Fruit fly (Drosophila melanogaster) whole organism, embryonic: ENCODE results near the gene Hsp67Ba.

ENCODE experiments used
- B-H1 ChIP-seq: fragments of 200-800 bp; sonication (Bioruptor generic); IDR thresholded peaks from 3 replicates; pipeline ENCODE4 v1.3.6; 2022; ENCODE audit warnings: missing biosample characterization, missing genetic modification characterization
- B-H2 ChIP-seq: fragments of 200-800 bp; sonication (Bioruptor generic); optimal IDR thresholded peaks from 2 replicates; lab custom pipeline; 2018; ENCODE audit warnings: missing biosample characterization, mild to moderate bottlenecking, missing genetic modification characterization
- CG10431 ChIP-seq: fragments of 200-800 bp; sonication (Bioruptor generic); optimal IDR thresholded peaks from 3 replicates; lab custom pipeline; 2018; ENCODE audit warnings: missing biosample characterization, mild to moderate bottlenecking, missing genetic modification characterization
- CG11085 ChIP-seq: fragments of 200-800 bp; sonication (Bioruptor generic); IDR thresholded peaks from 2 replicates; pipeline ENCODE4 v1.3.6; 2022; ENCODE audit warnings: missing biosample characterization, missing genetic modification characterization
- CG12071 ChIP-seq: fragments of 200-800 bp; sonication (Bioruptor generic); optimal IDR thresholded peaks from 3 replicates; lab custom pipeline; 2018; ENCODE audit warnings: missing biosample characterization, mild to moderate bottlenecking, missing genetic modification characterization
- CG12236 ChIP-seq: fragments of 200-800 bp; sonication (Bioruptor generic); optimal IDR thresholded peaks from 2 replicates; lab custom pipeline; 2016; ENCODE audit warnings: missing biosample characterization, missing genetic modification characterization
- CG14014 ChIP-seq: fragments of 200-800 bp; sonication (Bioruptor generic); IDR thresholded peaks from 2 replicates; pipeline ENCODE4 v1.3.6; 2022; ENCODE audit warnings: missing biosample characterization, missing genetic modification characterization
- CG17802 ChIP-seq: fragments of 200-800 bp; sonication (Bioruptor generic); optimal IDR thresholded peaks from 2 replicates; lab custom pipeline; 2018; ENCODE audit warnings: missing biosample characterization, mild to moderate bottlenecking, missing genetic modification characterization, moderate library complexity
- CG1792 ChIP-seq: fragments of 200-800 bp; sonication (Bioruptor generic); optimal IDR thresholded peaks from 2 replicates; lab custom pipeline; 2016; ENCODE audit warnings: missing biosample characterization, missing genetic modification characterization
- CG18599 ChIP-seq: fragments of 200-800 bp; sonication (Bioruptor generic); optimal IDR thresholded peaks from 3 replicates; lab custom pipeline; 2017; ENCODE audit warnings: missing biosample characterization, missing genetic modification characterization, mild to moderate bottlenecking, moderate library complexity, missing genetic modification reagents
- CG32772 ChIP-seq: fragments of 200-800 bp; sonication (Bioruptor generic); IDR thresholded peaks from 2 replicates; pipeline ENCODE4 v1.3.6; 2022; ENCODE audit warnings: missing biosample characterization, missing genetic modification characterization
- CG34422 ChIP-seq: fragments of 200-800 bp; sonication (Bioruptor generic); IDR thresholded peaks from 3 replicates; pipeline ENCODE4 v1.3.6; 2022; ENCODE audit warnings: missing biosample characterization, missing genetic modification characterization
- CG4707 ChIP-seq: fragments of 200-800 bp; sonication (Bioruptor generic); optimal IDR thresholded peaks from 2 replicates; lab custom pipeline; 2018; ENCODE audit warnings: missing biosample characterization, mild to moderate bottlenecking, missing genetic modification characterization, moderate library complexity
- CG5953 ChIP-seq: fragments of 200-800 bp; sonication (Bioruptor generic); IDR thresholded peaks from 2 replicates; pipeline ENCODE4 v1.3.6; 2022; ENCODE audit warnings: missing biosample characterization, missing genetic modification characterization
- CG6175 ChIP-seq: fragments of 200-800 bp; sonication (Bioruptor generic); IDR thresholded peaks from 3 replicates; pipeline ENCODE4 v1.3.6; 2022; ENCODE audit warnings: missing biosample characterization, missing genetic modification characterization
- CG6765 ChIP-seq: fragments of 200-800 bp; sonication (Bioruptor generic); optimal IDR thresholded peaks from 3 replicates; lab custom pipeline; 2017; ENCODE audit warnings: missing biosample characterization, mild to moderate bottlenecking, missing genetic modification characterization
- CG6791 ChIP-seq: fragments of 200-800 bp; sonication (Bioruptor generic); IDR thresholded peaks from 3 replicates; pipeline ENCODE4 v1.3.6; 2022; ENCODE audit warnings: missing biosample characterization, missing genetic modification characterization; ENCODE audit not compliant: partially characterized antibody
- CG7372 ChIP-seq: fragments of 200-800 bp; sonication (Bioruptor generic); IDR thresholded peaks from 2 replicates; pipeline ENCODE4 v1.3.6; 2022; ENCODE audit warnings: missing biosample characterization, missing genetic modification characterization
- CG7928 ChIP-seq: fragments of 200-800 bp; sonication (Bioruptor generic); optimal IDR thresholded peaks from 2 replicates; lab custom pipeline; 2017; ENCODE audit warnings: missing biosample characterization, mild to moderate bottlenecking, missing genetic modification characterization
- CG9609 ChIP-seq: fragments of 200-800 bp; sonication (Bioruptor generic); optimal IDR thresholded peaks from 3 replicates; lab custom pipeline; 2016; ENCODE audit warnings: missing biosample characterization, missing genetic modification characterization
- CG9817 ChIP-seq: fragments of 200-800 bp; sonication (Bioruptor generic); optimal IDR thresholded peaks from 2 replicates; lab custom pipeline; 2018; ENCODE audit warnings: missing biosample characterization, mild to moderate bottlenecking, missing genetic modification characterization, moderate library complexity
- CG9932 ChIP-seq: fragments of 200-800 bp; sonication (Bioruptor generic); IDR thresholded peaks from 2 replicates; pipeline ENCODE4 v1.3.6; 2022; ENCODE audit warnings: missing biosample characterization, missing genetic modification characterization
- CTCF ChIP-seq: fragments of 200-800 bp; sonication (Bioruptor generic); optimal IDR thresholded peaks from 2 replicates; lab custom pipeline; 2017; ENCODE audit warnings: missing biosample characterization, mild to moderate bottlenecking, missing genetic modification characterization, moderate library complexity
- Dip2 ChIP-seq: fragments of 200-800 bp; sonication (Bioruptor generic); IDR thresholded peaks from 2 replicates; pipeline ENCODE4 v1.3.6; 2022; ENCODE audit warnings: missing biosample characterization, missing genetic modification characterization
- Gsc ChIP-seq: fragments of 200-800 bp; sonication (Bioruptor generic); IDR thresholded peaks from 2 replicates; pipeline ENCODE4 v1.3.6; 2022; ENCODE audit warnings: missing biosample characterization, missing genetic modification characterization
- H15 ChIP-seq: fragments of 200-800 bp; sonication (Bioruptor generic); IDR thresholded peaks from 3 replicates; pipeline ENCODE4 v1.3.6; 2022; ENCODE audit warnings: missing biosample characterization, missing genetic modification characterization
- HLH54F ChIP-seq: fragments of 200-800 bp; sonication (Bioruptor generic); optimal IDR thresholded peaks from 3 replicates; lab custom pipeline; 2016; ENCODE audit warnings: missing biosample characterization, missing genetic modification characterization
- Hr39 ChIP-seq: fragments of >200 bp; optimal IDR thresholded peaks from 2 replicates; lab custom pipeline; 2017
- Mad ChIP-seq: fragments of 200-800 bp; sonication (Bioruptor generic); optimal IDR thresholded peaks from 2 replicates; lab custom pipeline; 2016; ENCODE audit warnings: missing biosample characterization, missing genetic modification characterization
- Meics ChIP-seq: fragments of 200-800 bp; sonication (Bioruptor generic); optimal IDR thresholded peaks from 2 replicates; lab custom pipeline; 2017; ENCODE audit warnings: missing biosample characterization, mild to moderate bottlenecking, missing genetic modification characterization
- Nf-YB ChIP-seq: fragments of 200-800 bp; sonication (Bioruptor generic); optimal IDR thresholded peaks from 3 replicates; lab custom pipeline; 2019; ENCODE audit warnings: missing biosample characterization, mild to moderate bottlenecking, missing genetic modification characterization, moderate library complexity
- Opbp ChIP-seq: fragments of 200-800 bp; sonication (Bioruptor generic); IDR thresholded peaks from 3 replicates; pipeline ENCODE4 v1.3.6; 2022; ENCODE audit warnings: missing biosample characterization, missing genetic modification characterization; ENCODE audit not compliant: partially characterized antibody
- PHDP ChIP-seq: fragments of 200-800 bp; sonication (Bioruptor generic); optimal IDR thresholded peaks from 3 replicates; lab custom pipeline; 2018; ENCODE audit warnings: missing biosample characterization, mild to moderate bottlenecking, missing genetic modification characterization, moderate library complexity
- Usf ChIP-seq: fragments of 200-800 bp; sonication (Bioruptor generic); optimal IDR thresholded peaks from 2 replicates; lab custom pipeline; 2017; ENCODE audit warnings: missing genotype, missing biosample characterization, missing genetic modification characterization
- Vsx1 ChIP-seq: fragments of 200-800 bp; sonication (Bioruptor generic); optimal IDR thresholded peaks from 2 replicates; lab custom pipeline; 2017; ENCODE audit warnings: missing biosample characterization, mild to moderate bottlenecking, missing genetic modification characterization, missing genetic modification reagents
- ac ChIP-seq: fragments of 200-800 bp; sonication (Bioruptor generic); optimal IDR thresholded peaks from 3 replicates; lab custom pipeline; 2017; ENCODE audit warnings: missing biosample characterization, mild to moderate bottlenecking, missing genetic modification characterization
- ato ChIP-seq: fragments of 200-800 bp; sonication (Bioruptor generic); IDR thresholded peaks from 2 replicates; pipeline ENCODE4 v1.3.6; 2022; ENCODE audit warnings: missing biosample characterization, missing genetic modification characterization; ENCODE audit not compliant: partially characterized antibody
- az2 ChIP-seq: fragments of 200-800 bp; sonication (Bioruptor generic); optimal IDR thresholded peaks from 3 replicates; lab custom pipeline; 2016; ENCODE audit warnings: missing biosample characterization, missing genetic modification characterization
- bowl ChIP-seq: fragments of 200-800 bp; sonication (Bioruptor generic); IDR thresholded peaks from 2 replicates; pipeline ENCODE4 v1.3.6; 2022; ENCODE audit warnings: missing biosample characterization, missing genetic modification characterization
- br ChIP-seq: fragments of >200 bp; optimal IDR thresholded peaks from 2 replicates; lab custom pipeline; 2017
- eve ChIP-seq, 2 experiments: fragments of >200 bp; optimal IDR thresholded peaks; 2 replicates each; lab custom pipeline; 2017; ENCODE audit warnings: missing biosample characterization in 2 of 2, missing genetic modification characterization in 2 of 2
- gcm ChIP-seq: fragments of 200-800 bp; sonication (Bioruptor generic); optimal IDR thresholded peaks from 2 replicates; lab custom pipeline; 2019; ENCODE audit warnings: missing biosample characterization, mild to moderate bottlenecking, missing genetic modification characterization, moderate library complexity
- h ChIP-seq: fragments of >200 bp; optimal IDR thresholded peaks from 2 replicates; lab custom pipeline; 2017
- lbe ChIP-seq: fragments of 200-800 bp; sonication (Bioruptor generic); optimal IDR thresholded peaks from 2 replicates; lab custom pipeline; 2016; ENCODE audit warnings: missing biosample characterization, mild to moderate bottlenecking, missing genetic modification characterization
- lov ChIP-seq, 2 experiments: fragments of 200-800 bp in 1 of 2; fragments of >200 bp in 1 of 2; sonication (Bioruptor generic) in 1 of 2; IDR thresholded peaks in 1 of 2; optimal IDR thresholded peaks in 1 of 2; 2 replicates in 1 of 2; 3 replicates in 1 of 2; pipeline versions ENCODE4 v1.3.6 to Lab custom; 2017 to 2022; ENCODE audit warnings: missing biosample characterization in 1 of 2, missing genetic modification characterization in 1 of 2
- phol ChIP-seq: fragments of 200-800 bp; sonication (Bioruptor generic); optimal IDR thresholded peaks from 3 replicates; lab custom pipeline; 2018; ENCODE audit warnings: missing biosample characterization, mild to moderate bottlenecking, missing genetic modification characterization, moderate library complexity
- pros ChIP-seq: fragments of 200-800 bp; sonication (Bioruptor generic); optimal IDR thresholded peaks from 3 replicates; lab custom pipeline; 2019; ENCODE audit warnings: missing biosample characterization, mild to moderate bottlenecking, missing genetic modification characterization, moderate library complexity
- seq ChIP-seq: fragments of 200-800 bp; sonication (Bioruptor generic); IDR thresholded peaks from 2 replicates; pipeline ENCODE4 v1.3.6; 2022; ENCODE audit warnings: missing biosample characterization, missing genetic modification characterization
- ssp ChIP-seq: fragments of 200-800 bp; sonication (Bioruptor generic); IDR thresholded peaks from 2 replicates; pipeline ENCODE4 v1.3.6; 2022; ENCODE audit warnings: missing biosample characterization, missing genetic modification characterization
- stwl ChIP-seq: fragments of 200-800 bp; sonication (Bioruptor generic); optimal IDR thresholded peaks from 3 replicates; lab custom pipeline; 2018; ENCODE audit warnings: missing biosample characterization, mild to moderate bottlenecking, missing genetic modification characterization, moderate library complexity
- wdn ChIP-seq: fragments of 200-800 bp; sonication (Bioruptor generic); IDR thresholded peaks from 2 replicates; pipeline ENCODE4 v1.3.6; 2022; ENCODE audit warnings: missing biosample characterization, missing genetic modification characterization
- zf30C ChIP-seq: fragments of 200-800 bp; sonication (Bioruptor generic); optimal IDR thresholded peaks from 3 replicates; lab custom pipeline; 2018; ENCODE audit warnings: missing biosample characterization, mild to moderate bottlenecking, missing genetic modification characterization

Gene Hsp67Ba

DNA sequence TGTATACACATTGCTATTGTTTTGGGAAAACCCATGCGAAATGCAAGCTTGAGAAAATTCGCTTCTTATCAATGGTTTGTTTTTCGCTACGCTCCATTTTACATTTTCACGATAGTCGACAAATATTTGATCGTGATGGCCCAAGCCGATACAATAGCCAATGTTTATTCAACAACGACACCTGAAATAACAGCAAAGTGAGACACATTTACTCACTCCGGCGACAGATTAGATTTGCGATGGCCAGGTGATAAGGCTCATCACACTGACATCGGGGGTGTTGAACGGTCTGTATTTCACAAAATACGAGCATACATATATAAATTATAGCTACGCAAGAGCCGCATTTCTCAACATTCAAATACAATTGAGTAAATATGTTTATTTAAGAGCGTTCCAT, 17.8 kb upstream of the Hsp67Ba start (continued):
- peak; percentile 62 for TF ChIP-seq ac (GFP tag; lab: Kevin White, UChicago)
- no peak for TF ChIP-seq Opbp (GFP tag; lab: Robert Waterston, UW)
- TF ChIP-seq Nf-YB (GFP tag; lab: Kevin White, UChicago): no peak
- TF ChIP-seq CG9817 (tag; lab: Kevin White, UChicago): peak; percentile 35
- no peak for TF ChIP-seq CG34422
- peak; percentile 18 for TF ChIP-seq gcm (GFP tag; lab: Kevin White, UChicago)
- TF ChIP-seq CTCF: peak; percentile 36
- TF ChIP-seq Dip2 (GFP tag; lab: Robert Waterston, UW): no peak
- TF ChIP-seq Mad (GFP tag; lab: Kevin White, UChicago): no peak
- no peak for TF ChIP-seq br (lab: Kevin White, UChicago)
- TF ChIP-seq CG9609 (GFP tag; lab: Kevin White, UChicago): no peak
- TF ChIP-seq h (lab: Kevin White, UChicago): no peak
- TF ChIP-seq CG12236 (GFP tag; lab: Kevin White, UChicago): peak; percentile 26
- no peak for TF ChIP-seq Gsc (GFP tag; lab: Robert Waterston, UW)
- 0 out of 2 replicates have a peak, but pooled peaks have one; percentile 28 for TF ChIP-seq wdn (GFP tag; lab: Robert Waterston, UW)
- peak; percentile 51 for TF ChIP-seq PHDP (tag; lab: Kevin White, UChicago)
- no peak for TF ChIP-seq az2
- no peak for TF ChIP-seq CG11085 (GFP tag; lab: Robert Waterston, UW)
- TF ChIP-seq HLH54F (GFP tag; lab: Kevin White, UChicago): peak; percentile 10
- TF ChIP-seq CG7928 (GFP tag; lab: Kevin White, UChicago): peak; percentile 43
- no peak for TF ChIP-seq CG6175
- TF ChIP-seq B-H2: peak; percentile 65
- TF ChIP-seq lov (optimal IDR thresholded peaks at IDR 0.05; lab: Kevin White, UChicago): no peak
- peak; percentile 62; the same call in 1 of the 3 replicates for TF ChIP-seq lov (GFP tag; IDR thresholded peaks at IDR 0.05; lab: Robert Waterston, UW)
- no peak for TF ChIP-seq CG6791
- no peak for TF ChIP-seq zf30C (GFP tag; lab: Kevin White, UChicago)
- TF ChIP-seq CG9932 (GFP tag; lab: Robert Waterston, UW): no peak
- TF ChIP-seq CG10431: no peak
- TF ChIP-seq CG7372 (GFP tag; lab: Robert Waterston, UW): no peak
- no peak for TF ChIP-seq ssp (GFP tag; lab: Robert Waterston, UW)
- peak; percentile 34 for TF ChIP-seq CG4707 (GFP tag; lab: Kevin White, UChicago)
- no peak for TF ChIP-seq bowl (GFP tag; lab: Robert Waterston, UW)
- TF ChIP-seq H15 (GFP tag; lab: Robert Waterston, UW): no peak
- peak; percentile 89 for TF ChIP-seq CG6765 (GFP tag; lab: Kevin White, UChicago)
- TF ChIP-seq Vsx1 (GFP tag; lab: Kevin White, UChicago): peak; percentile 83
- TF ChIP-seq Meics (GFP tag; lab: Kevin White, UChicago): peak; percentile 90
- no peak for TF ChIP-seq Hr39 (lab: Kevin White, UChicago)
- TF ChIP-seq seq (GFP tag; lab: Robert Waterston, UW): peak; percentile 35; the same call in 1 of the 2 replicates
- no peak for TF ChIP-seq stwl
- TF ChIP-seq CG14014: no peak; the same call in 1 of the 2 replicates
- TF ChIP-seq phol: no peak
- TF ChIP-seq CG17802 (tag; lab: Kevin White, UChicago): no peak
- 0 out of 2 replicates have a peak, but pooled peaks have one; percentile 38 for TF ChIP-seq CG5953 (GFP tag; lab: Robert Waterston, UW)
- TF ChIP-seq lbe: peak; percentile 16
- TF ChIP-seq CG12071 (GFP tag; lab: Kevin White, UChicago): peak; percentile 94
- TF ChIP-seq ato (GFP tag; lab: Robert Waterston, UW): no peak
- TF ChIP-seq CG1792 (GFP tag; lab: Kevin White, UChicago): peak; percentile 76
- TF ChIP-seq pros: no peak
- peak; percentile 15; the same call in 1 of the 3 replicates for TF ChIP-seq B-H1 (GFP tag; lab: Robert Waterston, UW)
- TF ChIP-seq eve (GFP tag; optimal IDR thresholded peaks at IDR 0.05; lab: Kevin White, UChicago): peak in 1 of 2 experiments; percentile 13
- TF ChIP-seq CG32772: no peak
- peak; percentile 96 for TF ChIP-seq CG18599 (GFP tag; lab: Kevin White, UChicago)
- TF ChIP-seq Usf (GFP tag; lab: Kevin White, UChicago): no peak
